Worm (Caenorhabditis elegans) whole organism, young adult: ENCODE results near the gene col-104.
A peak's percentile ranks its signal among the peaks of the same experiment; 100 is the strongest.

Source experiments
- B0261.1 ChIP-seq: sonication (generic microtip); optimal IDR thresholded peaks from 2 replicates; lab custom pipeline; 2016; ENCODE audit warnings: mild to moderate bottlenecking, missing genetic modification characterization, moderate library complexity, missing compliant biosample characterization
- B0336.3 ChIP-seq: fragments of 200-800 bp; sonication (Bioruptor generic); IDR thresholded peaks from 2 replicates; pipeline ENCODE4 v1.3.6; 2022; ENCODE audit warnings: missing genetic modification characterization, missing compliant biosample characterization
- C17E4.6 ChIP-seq: fragments of 200-800 bp; sonication (Bioruptor generic); IDR thresholded peaks from 2 replicates; pipeline ENCODE4 v1.3.6; 2022; ENCODE audit warnings: missing genetic modification reagents, missing genetic modification characterization, missing compliant biosample characterization
- D2030.7 ChIP-seq: fragments of 200-800 bp; sonication (Bioruptor generic); IDR thresholded peaks from 2 replicates; pipeline ENCODE4 v1.3.6; 2022; ENCODE audit warnings: missing genetic modification reagents, missing genetic modification characterization, missing compliant biosample characterization
- F33H1.4 ChIP-seq: fragments of 200-800 bp; sonication (Bioruptor generic); IDR thresholded peaks from 2 replicates; pipeline ENCODE4 v1.3.6; 2022; ENCODE audit warnings: missing genetic modification reagents, missing genetic modification characterization, missing compliant biosample characterization
- F37B4.10 ChIP-seq: fragments of 200-800 bp; sonication (Bioruptor generic); IDR thresholded peaks from 2 replicates; pipeline ENCODE4 v1.3.6; 2022; ENCODE audit warnings: missing genetic modification characterization, missing compliant biosample characterization
- Y67H2A.10 ChIP-seq: fragments of 200-800 bp; sonication (Bioruptor generic); conservative IDR thresholded peaks from 2 replicates; pipeline ENCODE4 v1.3.6; 2022; ENCODE audit warnings: missing genetic modification reagents, missing genetic modification characterization, missing compliant biosample characterization
- Y95B8A.8 ChIP-seq: fragments of 200-800 bp; sonication (Bioruptor generic); IDR thresholded peaks from 2 replicates; pipeline ENCODE4 v1.3.6; 2022; ENCODE audit warnings: missing genetic modification reagents, missing genetic modification characterization, missing compliant biosample characterization
- akir-1 ChIP-seq: fragments of 200-800 bp; sonication (Bioruptor generic); optimal IDR thresholded peaks from 2 replicates; lab custom pipeline; 2018; ENCODE audit warnings: mild to moderate bottlenecking, missing genetic modification characterization, moderate library complexity, missing compliant biosample characterization
- aptf-2 ChIP-seq: fragments of 200-800 bp; sonication (Bioruptor generic); conservative IDR thresholded peaks from 2 replicates; pipeline ENCODE4 v1.3.6; 2022; ENCODE audit warnings: missing genetic modification reagents, missing genetic modification characterization, missing compliant biosample characterization
- aptf-3 ChIP-seq: fragments of 200-800 bp; sonication (Bioruptor generic); IDR thresholded peaks from 2 replicates; pipeline ENCODE4 v1.3.6; 2022; ENCODE audit warnings: missing genetic modification characterization, missing compliant biosample characterization
- athp-1 ChIP-seq: sonication (generic microtip); optimal IDR thresholded peaks from 2 replicates; lab custom pipeline; 2017; ENCODE audit warnings: mild to moderate bottlenecking, missing genetic modification characterization, missing compliant biosample characterization
- attf-5 ChIP-seq: fragments of 200-800 bp; sonication (Bioruptor generic); optimal IDR thresholded peaks from 2 replicates; lab custom pipeline; 2018; ENCODE audit warnings: mild to moderate bottlenecking, missing genetic modification characterization, missing compliant biosample characterization
- bed-2 ChIP-seq: fragments of 200-800 bp; sonication (Bioruptor generic); IDR thresholded peaks from 2 replicates; pipeline ENCODE4 v1.3.6; 2022; ENCODE audit warnings: missing genetic modification reagents, missing genetic modification characterization, missing compliant biosample characterization
- cebp-1 ChIP-seq, 2 experiments: fragments of 200-800 bp in 1 of 2; sonication (Bioruptor generic) in 1 of 2; sonication (generic microtip) in 1 of 2; IDR thresholded peaks in 1 of 2; optimal IDR thresholded peaks in 1 of 2; 2 replicates each; pipeline versions ENCODE4 v1.3.6 to Lab custom; 2017 to 2022; ENCODE audit warnings: missing compliant biosample characterization in 2 of 2, missing genetic modification characterization in 2 of 2, mild to moderate bottlenecking in 1 of 2, missing genetic modification reagents in 1 of 2, moderate library complexity in 1 of 2
- ceh-27 ChIP-seq: fragments of 200-800 bp; sonication (Bioruptor generic); optimal IDR thresholded peaks from 2 replicates; lab custom pipeline; 2018; ENCODE audit warnings: mild to moderate bottlenecking, missing genetic modification characterization, moderate library complexity, missing compliant biosample characterization
- ceh-91 ChIP-seq: fragments of 200-800 bp; sonication (Bioruptor generic); IDR thresholded peaks from 2 replicates; pipeline ENCODE4 v1.3.6; 2022; ENCODE audit warnings: missing genetic modification reagents, missing genetic modification characterization, missing compliant biosample characterization
- die-1 ChIP-seq: sonication (generic microtip); optimal IDR thresholded peaks from 2 replicates; lab custom pipeline; 2016; ENCODE audit warnings: missing genotype, mild to moderate bottlenecking, missing genetic modification characterization, missing compliant biosample characterization
- dpl-1 ChIP-seq: fragments of 150-350 bp; optimal IDR thresholded peaks from 2 replicates; lab custom pipeline; 2014; ENCODE audit warnings: missing biosample characterization, missing genetic modification reagents, missing genetic modification characterization
- efl-1 ChIP-seq: fragments of 150-350 bp; optimal IDR thresholded peaks from 2 replicates; lab custom pipeline; 2014; ENCODE audit warnings: missing biosample characterization, missing genetic modification reagents, missing genetic modification characterization
- him-1 ChIP-seq: sonication (generic microtip); optimal IDR thresholded peaks from 2 replicates; lab custom pipeline; 2016; ENCODE audit warnings: missing genotype, missing genetic modification reagents, missing genetic modification characterization, missing compliant biosample characterization
- hsf-1 ChIP-seq: fragments of 200-800 bp; sonication (Bioruptor generic); IDR thresholded peaks from 2 replicates; pipeline ENCODE4 v1.3.6; 2022; ENCODE audit warnings: missing genetic modification reagents, missing genetic modification characterization, missing compliant biosample characterization
- lin-40 ChIP-seq: sonication (generic microtip); optimal IDR thresholded peaks from 2 replicates; lab custom pipeline; 2016; ENCODE audit warnings: missing genetic modification characterization, mild to moderate bottlenecking, missing compliant biosample characterization, missing genotype, missing genetic modification reagents
- lin-54 ChIP-seq: fragments of 200-800 bp; sonication (Bioruptor generic); optimal IDR thresholded peaks from 2 replicates; lab custom pipeline; 2018; ENCODE audit warnings: mild to moderate bottlenecking, missing genetic modification characterization, missing compliant biosample characterization
- lsy-27 ChIP-seq: sonication (generic microtip); optimal IDR thresholded peaks from 2 replicates; lab custom pipeline; 2017; ENCODE audit warnings: missing genetic modification characterization, mild to moderate bottlenecking, missing compliant biosample characterization, antibody characterized with exemption, missing genotype, borderline replicate concordance; ENCODE audit not compliant: insufficient read depth
- madf-6 ChIP-seq: fragments of 200-800 bp; sonication (Bioruptor generic); IDR thresholded peaks from 2 replicates; pipeline ENCODE4 v1.3.6; 2022; ENCODE audit warnings: missing genetic modification reagents, missing genetic modification characterization, missing compliant biosample characterization
- mel-28 ChIP-seq: sonication (generic microtip); optimal IDR thresholded peaks from 2 replicates; lab custom pipeline; 2016; ENCODE audit warnings: borderline replicate concordance, mild to moderate bottlenecking, missing genetic modification characterization, missing compliant biosample characterization
- nhr-120 ChIP-seq: fragments of 200-800 bp; sonication (Bioruptor generic); IDR thresholded peaks from 2 replicates; pipeline ENCODE4 v1.3.6; 2022; ENCODE audit warnings: missing genetic modification characterization, missing compliant biosample characterization
- nhr-80 ChIP-seq: sonication (generic microtip); optimal IDR thresholded peaks from 2 replicates; lab custom pipeline; 2016; ENCODE audit warnings: missing genetic modification characterization, missing compliant biosample characterization
- pha-4 ChIP-seq: fragments of 150-350 bp; sonication (generic microtip); optimal IDR thresholded peaks from 2 replicates; lab custom pipeline; 2014; ENCODE audit warnings: missing biosample characterization, missing genetic modification reagents, missing genetic modification characterization
- rcor-1 ChIP-seq: fragments of 200-800 bp; sonication (Bioruptor generic); IDR thresholded peaks from 2 replicates; pipeline ENCODE4 v1.3.6; 2022; ENCODE audit warnings: missing genetic modification reagents, missing genetic modification characterization, missing compliant biosample characterization
- sea-2 ChIP-seq: fragments of 200-800 bp; sonication (Bioruptor generic); IDR thresholded peaks from 2 replicates; pipeline ENCODE4 v1.3.6; 2022; ENCODE audit warnings: missing genetic modification characterization, missing compliant biosample characterization
- snpc-3.4 ChIP-seq: sonication (generic microtip); optimal IDR thresholded peaks from 2 replicates; lab custom pipeline; 2017; ENCODE audit warnings: missing genetic modification characterization, mild to moderate bottlenecking, missing compliant biosample characterization, antibody characterized with exemption, moderate library complexity, missing genotype, missing genetic modification reagents
- snpc-4 ChIP-seq, 5 experiments: fragments of 150-350 bp in 1 of 5; sonication (generic microtip) in 4 of 5; optimal IDR thresholded peaks; 2 replicates each; lab custom pipeline; 2014 to 2018; ENCODE audit warnings: missing genetic modification characterization in 5 of 5, missing biosample characterization in 3 of 5, antibody characterized with exemption in 2 of 5, mild to moderate bottlenecking in 2 of 5, missing compliant biosample characterization in 2 of 5, missing genotype in 2 of 5, moderate library complexity in 2 of 5, missing genetic modification reagents in 1 of 5
- somi-1 ChIP-seq: fragments of 200-800 bp; sonication (Bioruptor generic); optimal IDR thresholded peaks from 2 replicates; lab custom pipeline; 2018; ENCODE audit warnings: mild to moderate bottlenecking, missing genetic modification characterization, missing compliant biosample characterization
- tbp1 ChIP-seq: fragments of 200-800 bp; sonication (Bioruptor generic); optimal IDR thresholded peaks from 2 replicates; lab custom pipeline; 2018; ENCODE audit warnings: mild to moderate bottlenecking, missing genetic modification characterization, missing compliant biosample characterization
- tbx-9 ChIP-seq: sonication (generic microtip); optimal IDR thresholded peaks from 2 replicates; lab custom pipeline; 2016; ENCODE audit warnings: borderline replicate concordance, missing genetic modification characterization, inconsistent platforms, missing compliant biosample characterization

Gene col-104

ce11 chrIV:1355147-1355546 is at the start of gene col-104:
Gene col-104 (minus strand): TSS chrIV:1355305.
- TF ChIP-seq tbx-9 (tag; lab: Kevin White, UChicago) (no peak), snpc-4 (GFP tag; optimal IDR thresholded peaks at IDR 0.05; lab: Kevin White, UChicago) (no peak), snpc-4 (tag; optimal IDR thresholded peaks at IDR 0.05; lab: Kevin White, UChicago) (no peak), tbp1 (GFP tag; lab: Kevin White, UChicago) (peak; percentile 37)
- TF ChIP-seq, all 124 proteins: peak for 1

ce11 chrIV:1403960-1404359 is 48.9 kb upstream of the col-104 start:
- no peak for TF ChIP-seq snpc-4 (GFP tag; optimal IDR thresholded peaks at IDR 0.05; lab: Kevin White, UChicago)
- TF ChIP-seq snpc-4 (tag; optimal IDR thresholded peaks at IDR 0.05; lab: Kevin White, UChicago) = no peak
- no peak for TF ChIP-seq C17E4.6 (GFP tag; lab: Robert Waterston, UW)
- no peak for TF ChIP-seq pha-4 (tag; lab: Kevin White, UChicago)
- TF ChIP-seq athp-1 (tag; lab: Kevin White, UChicago) = no peak
- no peak for TF ChIP-seq F37B4.10
- no peak for TF ChIP-seq rcor-1 (GFP tag; lab: Robert Waterston, UW)
- no peak for TF ChIP-seq lsy-27 (tag; lab: Kevin White, UChicago)
- TF ChIP-seq tbx-9 (tag; lab: Kevin White, UChicago) = no peak
- no peak for TF ChIP-seq bed-2 (GFP tag; lab: Robert Waterston, UW)
- no peak for TF ChIP-seq dpl-1 (GFP tag; lab: Kevin White, UChicago)
- TF ChIP-seq him-1 = no peak
- TF ChIP-seq B0261.1 (tag; lab: Kevin White, UChicago) = no peak
- TF ChIP-seq ceh-91 (GFP tag; lab: Robert Waterston, UW) = no peak
- no peak for TF ChIP-seq attf-5 (GFP tag; lab: Kevin White, UChicago)
- no peak for TF ChIP-seq lin-54 (GFP tag; lab: Kevin White, UChicago)
- TF ChIP-seq cebp-1 (GFP tag; IDR thresholded peaks at IDR 0.05; lab: Robert Waterston, UW) = no peak
- no peak for TF ChIP-seq cebp-1 (tag; optimal IDR thresholded peaks at IDR 0.05; lab: Kevin White, UChicago)
- TF ChIP-seq akir-1 = no peak
- no peak for TF ChIP-seq mel-28 (tag; lab: Kevin White, UChicago)
- no peak for TF ChIP-seq lin-40
- no peak for TF ChIP-seq efl-1 (GFP tag; lab: Kevin White, UChicago)

- TF ChIP-seq F33H1.4 (GFP tag; lab: Robert Waterston, UW) (no peak), nhr-80 (tag; lab: Kevin White, UChicago) (no peak), aptf-3 (GFP tag; lab: Robert Waterston, UW) (no peak), B0336.3 (GFP tag; lab: Robert Waterston, UW) (no peak), hsf-1 (GFP tag; lab: Robert Waterston, UW) (no peak), nhr-120 (no peak), Y95B8A.8 (GFP tag; lab: Robert Waterston, UW) (no peak), D2030.7 (no peak), rcor-1 (GFP tag; lab: Robert Waterston, UW) (no peak), snpc-3.4 (no peak), Y67H2A.10 (GFP tag; lab: Robert Waterston, UW) (no peak), sea-2 (no peak)
Measured at ce11 chrIV:1400016-1400415, 44.9 kb upstream of the col-104 start.

- TF ChIP-seq madf-6 (GFP tag; lab: Robert Waterston, UW) = no peak
- TF ChIP-seq akir-1 = no peak
- TF ChIP-seq aptf-2 (GFP tag; lab: Robert Waterston, UW) = no peak
- no peak for TF ChIP-seq tbx-9 (tag; lab: Kevin White, UChicago)
- no peak for TF ChIP-seq somi-1 (GFP tag; lab: Kevin White, UChicago)
- TF ChIP-seq athp-1 (tag; lab: Kevin White, UChicago) = no peak
- TF ChIP-seq snpc-3.4 = no peak
- TF ChIP-seq Y95B8A.8 (GFP tag; lab: Robert Waterston, UW) = no peak
- no peak for TF ChIP-seq ceh-27 (GFP tag; lab: Kevin White, UChicago)
- TF ChIP-seq die-1 (tag; lab: Kevin White, UChicago) = no peak
Measured at ce11 chrIV:1397895-1398294, 42.8 kb upstream of the col-104 start.
